Fruit fly (Drosophila melanogaster): ENCODE measurements around the gene Cph.

dm6 chrX:7195580-7195979 is 58.1 kb downstream of the Cph start:
- no peak for TF ChIP-seq CG7963 (GFP tag; IDR thresholded peaks at IDR 0.05; ENCODE audit: partially characterized antibody)
- no peak for TF ChIP-seq fru (optimal IDR thresholded peaks at IDR 0.05)
- no peak for TF ChIP-seq Asciz (GFP tag; optimal IDR thresholded peaks at IDR 0.05)
- no peak for TF ChIP-seq CG10959 (GFP tag; IDR thresholded peaks at IDR 0.05)
- TF ChIP-seq wek (GFP tag; optimal IDR thresholded peaks at IDR 0.05) = no peak
- TF ChIP-seq CG11085 (GFP tag; IDR thresholded peaks at IDR 0.05) = no peak
- TF ChIP-seq grau (tag; optimal IDR thresholded peaks at IDR 0.05) = no peak
- TF ChIP-seq pan (optimal IDR thresholded peaks at IDR 0.05) = no peak
- TF ChIP-seq pan (GFP tag; optimal IDR thresholded peaks at IDR 0.05 in 1 of 2, IDR thresholded peaks at IDR 0.05 in 1 of 2) = no peak
- TF ChIP-seq CG2875 (GFP tag; optimal IDR thresholded peaks at IDR 0.05) = no peak
- TF ChIP-seq ind (GFP tag; optimal IDR thresholded peaks at IDR 0.05) = no peak
- no peak for TF ChIP-seq jumu (GFP tag; optimal IDR thresholded peaks at IDR 0.05)
- TF ChIP-seq Neu2 (GFP tag; optimal IDR thresholded peaks at IDR 0.05; ENCODE audit: borderline replicate concordance) = no peak
